Fruit fly (Drosophila melanogaster) whole organism, wandering third instar larva: ENCODE results near the gene CG14258.

Experiments
- Hnf4 ChIP-seq: fragments of 200-800 bp; sonication (Bioruptor generic); optimal IDR thresholded peaks from 2 replicates; lab custom pipeline; 2016; ENCODE audit warnings: missing biosample characterization, mild to moderate bottlenecking, missing genetic modification characterization
- Hr78 ChIP-seq: fragments of >200 bp; optimal IDR thresholded peaks from 2 replicates; lab custom pipeline; 2017; ENCODE audit warnings: missing biosample characterization, missing genetic modification characterization
- Mio ChIP-seq: sonication (Bioruptor generic); optimal IDR thresholded peaks from 2 replicates; lab custom pipeline; 2016; ENCODE audit warnings: missing biosample characterization, missing genetic modification characterization
- Myc ChIP-seq: fragments of >200 bp; optimal IDR thresholded peaks from 2 replicates; lab custom pipeline; 2017
- Sp1 ChIP-seq: fragments of 200-800 bp; sonication (Bioruptor generic); optimal IDR thresholded peaks from 3 replicates; lab custom pipeline; 2019; ENCODE audit warnings: missing biosample characterization, mild to moderate bottlenecking, missing genetic modification characterization, moderate library complexity
- dmrt93B ChIP-seq: fragments of 200-800 bp; sonication (Bioruptor generic); optimal IDR thresholded peaks from 2 replicates; lab custom pipeline; 2018; ENCODE audit warnings: missing biosample characterization, mild to moderate bottlenecking, missing genetic modification characterization
- dsf ChIP-seq: sonication (Bioruptor generic); optimal IDR thresholded peaks from 2 replicates; lab custom pipeline; 2016; ENCODE audit warnings: missing biosample characterization, missing genetic modification characterization, borderline replicate concordance
- foxo ChIP-seq, 2 experiments: fragments of 200-800 bp; sonication (Bioruptor generic); optimal IDR thresholded peaks; 2 replicates in 1 of 2; 3 replicates in 1 of 2; lab custom pipeline; 2016 to 2017; ENCODE audit warnings: missing biosample characterization in 2 of 2, missing genetic modification characterization in 2 of 2
- fru ChIP-seq: fragments of 200-800 bp; sonication (Bioruptor generic); optimal IDR thresholded peaks from 3 replicates; lab custom pipeline; 2016; ENCODE audit warnings: missing biosample characterization, mild to moderate bottlenecking, missing genetic modification characterization
- lola ChIP-seq: fragments of >200 bp; optimal IDR thresholded peaks from 2 replicates; lab custom pipeline; 2017; ENCODE audit warnings: missing biosample characterization, missing genetic modification characterization
- psq ChIP-seq: fragments of 200-800 bp; sonication (Bioruptor generic); optimal IDR thresholded peaks from 3 replicates; lab custom pipeline; 2017; ENCODE audit warnings: missing biosample characterization, mild to moderate bottlenecking, missing genetic modification characterization, moderate library complexity
- rgr ChIP-seq: fragments of 200-800 bp; sonication (Bioruptor generic); optimal IDR thresholded peaks from 3 replicates; lab custom pipeline; 2016; ENCODE audit warnings: missing biosample characterization, mild to moderate bottlenecking, missing genetic modification characterization
- sage ChIP-seq: fragments of 200-800 bp; sonication (Bioruptor generic); optimal IDR thresholded peaks from 2 replicates; lab custom pipeline; 2016; ENCODE audit warnings: missing biosample characterization, mild to moderate bottlenecking, missing genetic modification characterization

- peak; percentile 98 for TF ChIP-seq psq (GFP tag; lab: Kevin White, UChicago)
- TF ChIP-seq fru (GFP tag; lab: Kevin White, UChicago): peak; percentile 87
- no peak for TF ChIP-seq Hnf4 (GFP tag; lab: Kevin White, UChicago)
- peak; percentile 81 for TF ChIP-seq dmrt93B (GFP tag; lab: Kevin White, UChicago)
- TF ChIP-seq Hr78: no peak
- no peak for TF ChIP-seq Myc
- TF ChIP-seq dsf (GFP tag; lab: Kevin White, UChicago): no peak
- TF ChIP-seq lola (GFP tag; lab: Kevin White, UChicago): no peak
- TF ChIP-seq rgr (GFP tag; lab: Kevin White, UChicago): peak; percentile 92
- peak; percentile 35 to 92 for TF ChIP-seq foxo (GFP tag; optimal IDR thresholded peaks at IDR 0.05; lab: Kevin White, UChicago)
- TF ChIP-seq Mio (GFP tag; lab: Kevin White, UChicago): peak; percentile 76
- peak; percentile 88 for TF ChIP-seq Sp1 (GFP tag; lab: Kevin White, UChicago)
- no peak for TF ChIP-seq sage
Observed at dm6 chr3R:27111784-27112602, 19.1 kb downstream of the CG14258 start, which contains the start of the genes gb and CG5815.
